Worm (Caenorhabditis elegans) whole organism, L2 larva: ENCODE data around the gene W04B5.6.

ENCODE experiments used
- aly-2 ChIP-seq: fragments of 150-350 bp; optimal IDR thresholded peaks from 2 replicates; lab custom pipeline; 2014; ENCODE audit warnings: missing biosample characterization, missing genetic modification characterization
- ama-1 ChIP-seq: fragments of 150-350 bp; optimal IDR thresholded peaks from 2 replicates; lab custom pipeline; 2018; ENCODE audit warnings: inconsistent platforms
- egl-27 ChIP-seq: sonication (generic microtip); optimal IDR thresholded peaks from 3 replicates; lab custom pipeline; 2017; ENCODE audit warnings: missing biosample characterization, missing genetic modification reagents, missing genetic modification characterization
- fos-1 ChIP-seq: fragments of 150-350 bp; optimal IDR thresholded peaks from 2 replicates; lab custom pipeline; 2014; ENCODE audit warnings: missing biosample characterization, missing genetic modification characterization
- nhr-25 ChIP-seq: fragments of 150-350 bp; sonication (generic microtip); optimal IDR thresholded peaks from 3 replicates; lab custom pipeline; 2014; ENCODE audit warnings: missing biosample characterization, missing genetic modification characterization
- nhr-77 ChIP-seq: fragments of 150-350 bp; optimal IDR thresholded peaks from 2 replicates; lab custom pipeline; 2014; ENCODE audit warnings: missing biosample characterization, missing genetic modification characterization
- sem-4 ChIP-seq: fragments of 150-350 bp; optimal IDR thresholded peaks from 2 replicates; lab custom pipeline; 2014; ENCODE audit warnings: missing biosample characterization, missing genetic modification reagents, missing genetic modification characterization
- sma-3 ChIP-seq: sonication (generic microtip); optimal IDR thresholded peaks from 2 replicates; lab custom pipeline; 2016; ENCODE audit warnings: missing genetic modification reagents, missing genetic modification characterization, missing compliant biosample characterization
- snpc-4 ChIP-seq: fragments of 150-350 bp; optimal IDR thresholded peaks from 2 replicates; lab custom pipeline; 2014; ENCODE audit warnings: missing biosample characterization, missing genetic modification characterization
- ztf-11 ChIP-seq: sonication (generic microtip); optimal IDR thresholded peaks from 2 replicates; lab custom pipeline; 2017; ENCODE audit warnings: missing biosample characterization, missing genetic modification characterization

- TF ChIP-seq aly-2 (tag; lab: Kevin White, UChicago) (no peak), nhr-77 (tag; lab: Kevin White, UChicago) (no peak), snpc-4 (no peak), sma-3 (GFP tag; lab: Kevin White, UChicago) (no peak), fos-1 (tag; lab: Kevin White, UChicago) (no peak), nhr-25 (tag; lab: Kevin White, UChicago) (no peak), ztf-11 (tag; lab: Kevin White, UChicago) (no peak), egl-27 (no peak), ama-1 (no peak), sem-4 (tag; lab: Kevin White, UChicago) (no peak)
Measured at ce11 chrIII:2482754-2483153, 47.5 kb upstream of the W04B5.6 start.
